Fruit fly (Drosophila melanogaster) whole organism, embryonic: ENCODE data around the gene witty.

Source experiments
- Ada2b ChIP-seq: fragments of 200-800 bp; sonication (Bioruptor generic); IDR thresholded peaks from 2 replicates; pipeline ENCODE4 v1.3.6; 2022; ENCODE audit warnings: missing biosample characterization, missing genetic modification characterization
- Adf1 ChIP-seq: fragments of 200-800 bp; sonication (Bioruptor generic); IDR thresholded peaks from 2 replicates; pipeline ENCODE4 v1.3.6; 2022; ENCODE audit warnings: missing biosample characterization, missing genetic modification characterization
- CG10543 ChIP-seq: fragments of 200-800 bp; sonication (Bioruptor generic); optimal IDR thresholded peaks from 3 replicates; lab custom pipeline; 2017; ENCODE audit warnings: missing biosample characterization, mild to moderate bottlenecking, missing genetic modification characterization, moderate library complexity
- CG12769 ChIP-seq: fragments of 200-800 bp; sonication (Bioruptor generic); optimal IDR thresholded peaks from 2 replicates; lab custom pipeline; 2019; ENCODE audit warnings: missing biosample characterization, mild to moderate bottlenecking, missing genetic modification characterization, moderate library complexity
- CG13424 ChIP-seq: fragments of 200-800 bp; sonication (Bioruptor generic); optimal IDR thresholded peaks from 2 replicates; lab custom pipeline; 2019; ENCODE audit warnings: missing biosample characterization, mild to moderate bottlenecking, missing genetic modification characterization, moderate library complexity
- CG14860 ChIP-seq: fragments of 200-800 bp; sonication (Bioruptor generic); IDR thresholded peaks from 3 replicates; pipeline ENCODE4 v1.3.6; 2022; ENCODE audit warnings: missing biosample characterization, missing genetic modification characterization; ENCODE audit not compliant: partially characterized antibody
- CG15269 ChIP-seq: fragments of 200-800 bp; sonication (Bioruptor generic); optimal IDR thresholded peaks from 2 replicates; lab custom pipeline; 2018; ENCODE audit warnings: missing biosample characterization, mild to moderate bottlenecking, missing genetic modification characterization, moderate library complexity
- CG16815 ChIP-seq: fragments of 200-800 bp; sonication (Bioruptor generic); optimal IDR thresholded peaks from 3 replicates; lab custom pipeline; 2017; ENCODE audit warnings: missing biosample characterization, mild to moderate bottlenecking, missing genetic modification characterization
- CG30431 ChIP-seq: fragments of 200-800 bp; sonication (Bioruptor generic); optimal IDR thresholded peaks from 2 replicates; lab custom pipeline; 2017; ENCODE audit warnings: missing biosample characterization, missing genetic modification characterization
- CG31365 ChIP-seq: fragments of 200-800 bp; sonication (Bioruptor generic); optimal IDR thresholded peaks from 2 replicates; lab custom pipeline; 2018; ENCODE audit warnings: missing biosample characterization, mild to moderate bottlenecking, missing genetic modification characterization
- CG4328 ChIP-seq: fragments of 200-800 bp; sonication (Bioruptor generic); optimal IDR thresholded peaks from 3 replicates; lab custom pipeline; 2017; ENCODE audit warnings: missing biosample characterization, missing genetic modification reagents, missing genetic modification characterization
- CG43689 ChIP-seq: fragments of 200-800 bp; sonication (Bioruptor generic); IDR thresholded peaks from 2 replicates; pipeline ENCODE4 v1.3.6; 2022; ENCODE audit warnings: missing biosample characterization, missing genetic modification characterization
- CG4404 ChIP-seq: fragments of 200-800 bp; sonication (Bioruptor generic); IDR thresholded peaks from 2 replicates; pipeline ENCODE4 v1.3.6; 2022; ENCODE audit warnings: missing biosample characterization, missing genetic modification characterization
- CG4707 ChIP-seq: fragments of 200-800 bp; sonication (Bioruptor generic); optimal IDR thresholded peaks from 2 replicates; lab custom pipeline; 2018; ENCODE audit warnings: missing biosample characterization, mild to moderate bottlenecking, missing genetic modification characterization, moderate library complexity
- CG6654 ChIP-seq: fragments of 200-800 bp; sonication (Bioruptor generic); optimal IDR thresholded peaks from 2 replicates; lab custom pipeline; 2017; ENCODE audit warnings: missing biosample characterization, mild to moderate bottlenecking, missing genetic modification characterization
- CG8359 ChIP-seq: fragments of 200-800 bp; sonication (Bioruptor generic); optimal IDR thresholded peaks from 2 replicates; lab custom pipeline; 2017; ENCODE audit warnings: missing biosample characterization, mild to moderate bottlenecking, missing genetic modification characterization, borderline replicate concordance
- CG8388 ChIP-seq: fragments of 200-800 bp; sonication (Bioruptor generic); optimal IDR thresholded peaks from 2 replicates; lab custom pipeline; 2019; ENCODE audit warnings: missing biosample characterization, mild to moderate bottlenecking, missing genetic modification characterization, moderate library complexity
- Dad ChIP-seq: fragments of 200-800 bp; sonication (Bioruptor generic); optimal IDR thresholded peaks from 3 replicates; lab custom pipeline; 2016; ENCODE audit warnings: missing biosample characterization, missing genetic modification characterization
- Dbx ChIP-seq: fragments of 200-800 bp; sonication (Bioruptor generic); IDR thresholded peaks from 3 replicates; pipeline ENCODE4 v1.3.6; 2022; ENCODE audit warnings: missing biosample characterization, missing genetic modification characterization
- ERR ChIP-seq: fragments of 200-800 bp; sonication (Bioruptor generic); optimal IDR thresholded peaks from 2 replicates; lab custom pipeline; 2016; ENCODE audit warnings: missing biosample characterization, missing genetic modification characterization
- Ets65A ChIP-seq: fragments of 200-800 bp; sonication (Bioruptor generic); peaks from one replicate; lab custom pipeline; 2016; ENCODE audit warnings: missing biosample characterization, missing genetic modification characterization
- Lpt ChIP-seq: fragments of >200 bp; optimal IDR thresholded peaks from 2 replicates; lab custom pipeline; 2018; ENCODE audit warnings: missing biosample characterization, missing genetic modification characterization
- Ravus ChIP-seq: fragments of 200-800 bp; sonication (Bioruptor generic); IDR thresholded peaks from 2 replicates; pipeline ENCODE4 v1.3.6; 2022; ENCODE audit warnings: missing biosample characterization, missing genetic modification characterization
- ase ChIP-seq: fragments of 200-800 bp; sonication (Bioruptor generic); IDR thresholded peaks from 3 replicates; pipeline ENCODE4 v1.3.6; 2022; ENCODE audit warnings: missing biosample characterization, missing genetic modification characterization
- az2 ChIP-seq: fragments of 200-800 bp; sonication (Bioruptor generic); optimal IDR thresholded peaks from 3 replicates; lab custom pipeline; 2016; ENCODE audit warnings: missing biosample characterization, missing genetic modification characterization
- caup ChIP-seq: fragments of 200-800 bp; sonication (Bioruptor generic); optimal IDR thresholded peaks from 3 replicates; lab custom pipeline; 2017; ENCODE audit warnings: missing biosample characterization, mild to moderate bottlenecking, missing genetic modification characterization, moderate library complexity; ENCODE audit not compliant: severe bottlenecking
- chif ChIP-seq, 2 experiments: fragments of 200-800 bp; sonication (Bioruptor generic); optimal IDR thresholded peaks; 3 replicates each; lab custom pipeline; 2016; ENCODE audit warnings: missing biosample characterization in 2 of 2, missing genetic modification characterization in 2 of 2
- chm ChIP-seq: fragments of 200-800 bp; sonication (Bioruptor generic); IDR thresholded peaks from 2 replicates; pipeline ENCODE4 v1.3.6; 2022; ENCODE audit warnings: missing biosample characterization, missing genetic modification characterization
- crc ChIP-seq: fragments of 200-800 bp; sonication (Bioruptor generic); optimal IDR thresholded peaks from 2 replicates; lab custom pipeline; 2016; ENCODE audit warnings: missing biosample characterization, missing genetic modification characterization
- croc ChIP-seq: fragments of 200-800 bp; sonication (Bioruptor generic); conservative IDR thresholded peaks from 3 replicates; pipeline ENCODE4 v1.3.6; 2022; ENCODE audit warnings: missing biosample characterization, missing genetic modification characterization
- dmrt99B ChIP-seq: fragments of 200-800 bp; sonication (Bioruptor generic); optimal IDR thresholded peaks from 2 replicates; lab custom pipeline; 2018; ENCODE audit warnings: missing biosample characterization, mild to moderate bottlenecking, missing genetic modification characterization, moderate library complexity
- esg ChIP-seq: fragments of 200-800 bp; sonication (Bioruptor generic); conservative IDR thresholded peaks from 2 replicates; pipeline ENCODE4 v1.3.6; 2022; ENCODE audit warnings: missing biosample characterization, missing genetic modification characterization
- eve ChIP-seq, 2 experiments: fragments of >200 bp; optimal IDR thresholded peaks; 2 replicates each; lab custom pipeline; 2017; ENCODE audit warnings: missing biosample characterization in 2 of 2, missing genetic modification characterization in 2 of 2
- fru ChIP-seq: fragments of >200 bp; optimal IDR thresholded peaks from 2 replicates; lab custom pipeline; 2017
- fu2 ChIP-seq: fragments of 200-800 bp; sonication (Bioruptor generic); optimal IDR thresholded peaks from 2 replicates; lab custom pipeline; 2016; ENCODE audit warnings: missing biosample characterization, missing genetic modification characterization
- gce ChIP-seq: fragments of 200-800 bp; sonication (Bioruptor generic); IDR thresholded peaks from 3 replicates; pipeline ENCODE4 v1.3.6; 2022; ENCODE audit warnings: missing biosample characterization, missing genetic modification characterization
- gfzf ChIP-seq: fragments of 200-800 bp; sonication (Bioruptor generic); optimal IDR thresholded peaks from 2 replicates; lab custom pipeline; 2016; ENCODE audit warnings: missing biosample characterization, mild to moderate bottlenecking, missing genetic modification characterization, moderate library complexity
- grn ChIP-seq: fragments of 200-800 bp; sonication (Bioruptor generic); optimal IDR thresholded peaks from 3 replicates; lab custom pipeline; 2017; ENCODE audit warnings: missing biosample characterization, missing genetic modification characterization
- ham ChIP-seq: fragments of 200-800 bp; sonication (Bioruptor generic); IDR thresholded peaks from 2 replicates; pipeline ENCODE4 v1.3.6; 2022; ENCODE audit warnings: missing biosample characterization, missing genetic modification characterization
- hbn ChIP-seq: fragments of 200-800 bp; sonication (Bioruptor generic); IDR thresholded peaks from 2 replicates; pipeline ENCODE4 v1.3.6; 2022; ENCODE audit warnings: missing biosample characterization, missing genetic modification characterization; ENCODE audit not compliant: partially characterized antibody
- ind ChIP-seq: fragments of 200-800 bp; sonication (Bioruptor generic); optimal IDR thresholded peaks from 3 replicates; lab custom pipeline; 2016; ENCODE audit warnings: missing biosample characterization, missing genetic modification characterization
- jing ChIP-seq: fragments of 200-800 bp; sonication (Bioruptor generic); optimal IDR thresholded peaks from 2 replicates; lab custom pipeline; 2018; ENCODE audit warnings: missing biosample characterization, mild to moderate bottlenecking, missing genetic modification characterization
- pan ChIP-seq, 4 experiments: fragments of >200 bp in 3 of 4; fragments of 200-800 bp in 1 of 4; sonication (Bioruptor generic) in 1 of 4; optimal IDR thresholded peaks in 3 of 4; IDR thresholded peaks in 1 of 4; 2 replicates each; pipeline versions ENCODE4 v1.3.6 to Lab custom; 2017 to 2022; ENCODE audit warnings: missing biosample characterization in 2 of 4, missing genetic modification characterization in 2 of 4, mixed read lengths in 1 of 4
- pita ChIP-seq: fragments of 200-800 bp; sonication (Bioruptor generic); optimal IDR thresholded peaks from 2 replicates; lab custom pipeline; 2017; ENCODE audit warnings: missing biosample characterization, mild to moderate bottlenecking, missing genetic modification characterization
- salm ChIP-seq: fragments of 200-800 bp; sonication (Bioruptor generic); optimal IDR thresholded peaks from 2 replicates; lab custom pipeline; 2018; ENCODE audit warnings: missing biosample characterization, mild to moderate bottlenecking, missing genetic modification characterization
- scrt ChIP-seq: fragments of 200-800 bp; sonication (Bioruptor generic); optimal IDR thresholded peaks from 2 replicates; lab custom pipeline; 2018; ENCODE audit warnings: missing biosample characterization, mild to moderate bottlenecking, missing genetic modification characterization, moderate library complexity
- sim ChIP-seq: fragments of 200-800 bp; sonication (Bioruptor generic); IDR thresholded peaks from 2 replicates; pipeline ENCODE4 v1.3.6; 2022; ENCODE audit warnings: missing biosample characterization, missing genetic modification characterization
- ssp ChIP-seq: fragments of 200-800 bp; sonication (Bioruptor generic); IDR thresholded peaks from 2 replicates; pipeline ENCODE4 v1.3.6; 2022; ENCODE audit warnings: missing biosample characterization, missing genetic modification characterization
- wor ChIP-seq: fragments of 200-800 bp; sonication (Bioruptor generic); IDR thresholded peaks from 2 replicates; pipeline ENCODE4 v1.3.6; 2022; ENCODE audit warnings: missing biosample characterization, missing genetic modification characterization

witty gene

dm6 chr2L:8362273-8362954 lies 24.3 kb downstream of the witty start, which contains the start of gene CG7627 (continued):
- TF ChIP-seq gce (GFP tag; lab: Robert Waterston, UW), result peak; percentile 31; the same call in 1 of the 3 replicates
- peak; percentile 3 for TF ChIP-seq grn (GFP tag; lab: Kevin White, UChicago)
- peak; percentile 87 for TF ChIP-seq CG10543
- TF ChIP-seq CG12769 (tag; lab: Kevin White, UChicago), result peak; percentile 69
- TF ChIP-seq chif (GFP tag; optimal IDR thresholded peaks at IDR 0.05; lab: Kevin White, UChicago), result peak; percentile 56 to 76
- TF ChIP-seq sim (GFP tag; lab: Robert Waterston, UW), result peak; percentile 57
- peak; percentile 69 for TF ChIP-seq croc
- TF ChIP-seq CG31365 (tag; lab: Kevin White, UChicago), result peak; percentile 59
- peak; percentile 37 for TF ChIP-seq CG4707 (GFP tag; lab: Kevin White, UChicago)
- TF ChIP-seq Ets65A, result peak; percentile 97
- peak; percentile 72; the same call in 1 of the 2 replicates for TF ChIP-seq chm (GFP tag; lab: Robert Waterston, UW)
- TF ChIP-seq CG16815 (GFP tag; lab: Kevin White, UChicago), result peak; percentile 76
- no peak for TF ChIP-seq CG14860 (GFP tag; lab: Robert Waterston, UW)
- peak; percentile 53 for TF ChIP-seq CG6654
- TF ChIP-seq Ravus, result peak; percentile 54
- no peak for TF ChIP-seq salm (tag; lab: Kevin White, UChicago)
- peak; percentile 47 for TF ChIP-seq wor (GFP tag; lab: Robert Waterston, UW)
- TF ChIP-seq dmrt99B (tag; lab: Kevin White, UChicago), result peak; percentile 83
- TF ChIP-seq caup (GFP tag; lab: Kevin White, UChicago), result peak; percentile 73
- TF ChIP-seq CG15269 (tag; lab: Kevin White, UChicago), result peak; percentile 76
- TF ChIP-seq fu2 (GFP tag; lab: Kevin White, UChicago), result peak; percentile 77
- TF ChIP-seq Lpt (GFP tag; lab: Kevin White, UChicago), result no peak
- TF ChIP-seq pita, result no peak
- no peak for TF ChIP-seq CG43689
- TF ChIP-seq CG4328 (GFP tag; lab: Kevin White, UChicago), result peak; percentile 57
- peak; percentile 70 for TF ChIP-seq az2 (GFP tag; lab: Kevin White, UChicago)
- no peak for TF ChIP-seq hbn (GFP tag; lab: Robert Waterston, UW)
- TF ChIP-seq CG8388 (GFP tag; lab: Kevin White, UChicago), result peak; percentile 55
- peak; percentile 63 for TF ChIP-seq ERR (GFP tag; lab: Kevin White, UChicago)
- TF ChIP-seq ssp (GFP tag; lab: Robert Waterston, UW), result peak; percentile 58
- no peak for TF ChIP-seq gfzf (GFP tag; lab: Kevin White, UChicago)
- peak; percentile 51 for TF ChIP-seq scrt (GFP tag; lab: Kevin White, UChicago)
- TF ChIP-seq jing (GFP tag; lab: Kevin White, UChicago), result peak; percentile 13
- TF ChIP-seq eve (GFP tag; optimal IDR thresholded peaks at IDR 0.05; lab: Kevin White, UChicago), result peak in 1 of 2 experiments; percentile 82
- peak; percentile 78 for TF ChIP-seq CG4404
- TF ChIP-seq CG8359, result peak; percentile 39
- TF ChIP-seq crc, result peak; percentile 68
- peak; percentile 78 for TF ChIP-seq CG13424 (tag; lab: Kevin White, UChicago)
- TF ChIP-seq ase (GFP tag; lab: Robert Waterston, UW), result peak; percentile 64; the same call in 2 of the 3 replicates
- TF ChIP-seq fru (lab: Kevin White, UChicago), result no peak
- peak; percentile 78 for TF ChIP-seq ind (GFP tag; lab: Kevin White, UChicago)
- TF ChIP-seq esg (GFP tag; lab: Robert Waterston, UW), result peak; percentile 77
- peak; percentile 85 for TF ChIP-seq Dbx (GFP tag; lab: Robert Waterston, UW)
- TF ChIP-seq pan (optimal IDR thresholded peaks at IDR 0.05; lab: Kevin White, UChicago), result no peak
- peak in 1 of 2 experiments; percentile 83 for TF ChIP-seq pan (GFP tag; optimal IDR thresholded peaks at IDR 0.05 in 1 of 2, IDR thresholded peaks at IDR 0.05 in 1 of 2)
- peak; percentile 11 for TF ChIP-seq CG30431 (GFP tag; lab: Kevin White, UChicago)
- peak; percentile 83 for TF ChIP-seq Ada2b
- TF ChIP-seq Dad (GFP tag; lab: Kevin White, UChicago), result peak; percentile 61
- TF ChIP-seq ham (GFP tag; lab: Robert Waterston, UW), result no peak
- TF ChIP-seq Adf1 (GFP tag; lab: Robert Waterston, UW), result peak; percentile 68
